Fruit fly (Drosophila melanogaster): ENCODE measurements around the gene CG13101.

Gene CG13101

dm6 chr2L:8947989-8948388 is 36.7 kb downstream of the CG13101 start (continued):
- TF ChIP-seq Abd-B (GFP tag; optimal IDR thresholded peaks at IDR 0.05) (no peak), CG11085 (GFP tag; IDR thresholded peaks at IDR 0.05) (no peak), Scr (GFP tag; IDR thresholded peaks at IDR 0.05; ENCODE audit: partially characterized antibody) (no peak), CG2678 (tag; optimal IDR thresholded peaks at IDR 0.05) (peak; percentile 47), CG3407 (GFP tag; optimal IDR thresholded peaks at IDR 0.05) (no peak), ssp (GFP tag; IDR thresholded peaks at IDR 0.05) (no peak), CG3847 (GFP tag; IDR thresholded peaks at IDR 0.05) (no peak), ci (GFP tag; IDR thresholded peaks at IDR 0.05) (no peak), repo (GFP tag; optimal IDR thresholded peaks at IDR 0.05) (no peak), pita (GFP tag; optimal IDR thresholded peaks at IDR 0.05) (no peak), CG2129 (GFP tag; IDR thresholded peaks at IDR 0.05; ENCODE audit: partially characterized antibody) (no peak), CG2202 (tag; optimal IDR thresholded peaks at IDR 0.05) (no peak), B-H2 (GFP tag; optimal IDR thresholded peaks at IDR 0.05) (no peak), sqz (GFP tag; optimal IDR thresholded peaks at IDR 0.05) (no peak), CG1233 (GFP tag; optimal IDR thresholded peaks at IDR 0.05) (no peak), sug (tag; optimal IDR thresholded peaks at IDR 0.05) (peak; percentile 16), esg (GFP tag; conservative IDR thresholded peaks at IDR 0.05) (no peak), vvl (GFP tag; IDR thresholded peaks at IDR 0.05) (no peak), CG4730 (GFP tag; IDR thresholded peaks at IDR 0.05) (no peak), Taf1 (GFP tag; IDR thresholded peaks at IDR 0.05) (no peak), gsb-n (tag; optimal IDR thresholded peaks at IDR 0.05) (no peak), onecut (GFP tag; IDR thresholded peaks at IDR 0.05) (no peak), HLH4C (GFP tag; IDR thresholded peaks at IDR 0.05; ENCODE audit: partially characterized antibody) (no peak), Camta (GFP tag; optimal IDR thresholded peaks at IDR 0.05) (no peak), hb (GFP tag; IDR thresholded peaks at IDR 0.05; ENCODE audit: partially characterized antibody) (no peak), bsh (GFP tag; optimal IDR thresholded peaks at IDR 0.05) (no peak), CG15479 (GFP tag; optimal IDR thresholded peaks at IDR 0.05) (no peak), MTF-1 (GFP tag; optimal IDR thresholded peaks at IDR 0.05; ENCODE audit: borderline replicate concordance) (no peak), CG13894 (tag; optimal IDR thresholded peaks at IDR 0.05) (peak; percentile 58), CG15696 (tag; optimal IDR thresholded peaks at IDR 0.05) (no peak), Ets65A (GFP tag) (no peak), Xrp1 (GFP tag; IDR thresholded peaks at IDR 0.05) (no peak), inv (GFP tag; IDR thresholded peaks at IDR 0.05; ENCODE audit: partially characterized antibody) (no peak), CG8478 (optimal IDR thresholded peaks at IDR 0.05) (no peak), CG15269 (tag; optimal IDR thresholded peaks at IDR 0.05) (peak; percentile 5), CG9437 (GFP tag; optimal IDR thresholded peaks at IDR 0.05) (no peak), CG6791 (GFP tag; IDR thresholded peaks at IDR 0.05; ENCODE audit: partially characterized antibody) (no peak), eve (GFP tag; optimal IDR thresholded peaks at IDR 0.05) (no peak), gem (tag; optimal IDR thresholded peaks at IDR 0.05) (no peak), odd (GFP tag; optimal IDR thresholded peaks at IDR 0.05) (no peak), CG12236 (GFP tag; optimal IDR thresholded peaks at IDR 0.05) (no peak), klu (GFP tag; IDR thresholded peaks at IDR 0.05) (no peak), CG17568 (GFP tag; optimal IDR thresholded peaks at IDR 0.05) (no peak), slp2 (GFP tag; optimal IDR thresholded peaks at IDR 0.05) (no peak), exex (tag; optimal IDR thresholded peaks at IDR 0.05) (peak; percentile 50), CG7271 (tag; optimal IDR thresholded peaks at IDR 0.05) (no peak), Nf-YC (tag; optimal IDR thresholded peaks at IDR 0.05) (peak; percentile 25), pan (optimal IDR thresholded peaks at IDR 0.05) (no peak), pan (GFP tag; optimal IDR thresholded peaks at IDR 0.05 in 1 of 2, IDR thresholded peaks at IDR 0.05 in 1 of 2) (no peak), CG9797 (GFP tag; optimal IDR thresholded peaks at IDR 0.05) (no peak), lov (optimal IDR thresholded peaks at IDR 0.05) (no peak), lov (GFP tag; IDR thresholded peaks at IDR 0.05) (no peak)
